Worm (Caenorhabditis elegans) whole organism, late embryonic: Measurements from ENCODE around the gene sra-27.
A peak's percentile ranks its signal among the peaks of the same experiment; 100 is the strongest.

ENCODE experiments used
- C38D4.7 ChIP-seq: fragments of 200-800 bp; sonication (Bioruptor generic); optimal IDR thresholded peaks from 2 replicates; lab custom pipeline; 2018; ENCODE audit warnings: mild to moderate bottlenecking, missing genetic modification characterization, moderate library complexity, missing compliant biosample characterization
- T23F11.4 ChIP-seq: fragments of 200-800 bp; sonication (Bioruptor generic); optimal IDR thresholded peaks from 2 replicates; lab custom pipeline; 2018; ENCODE audit warnings: mild to moderate bottlenecking, missing genetic modification characterization, missing compliant biosample characterization
- Y22D7AL.16 ChIP-seq: sonication (generic microtip); optimal IDR thresholded peaks from 2 replicates; lab custom pipeline; 2016; ENCODE audit warnings: missing genetic modification characterization, missing compliant biosample characterization
- ahr-1 ChIP-seq: sonication (generic microtip); optimal IDR thresholded peaks from 2 replicates; lab custom pipeline; 2016; ENCODE audit warnings: missing genetic modification characterization, missing compliant biosample characterization
- ama-1 ChIP-seq: fragments of 150-350 bp; optimal IDR thresholded peaks from 2 replicates; lab custom pipeline; 2014
- ceh-19 ChIP-seq: fragments of 200-800 bp; sonication (Bioruptor generic); optimal IDR thresholded peaks from 2 replicates; lab custom pipeline; 2018; ENCODE audit warnings: mild to moderate bottlenecking, missing genetic modification characterization, missing compliant biosample characterization
- ceh-22 ChIP-seq: sonication (generic microtip); optimal IDR thresholded peaks from 2 replicates; lab custom pipeline; 2017; ENCODE audit warnings: missing biosample characterization, missing genetic modification characterization
- ceh-24 ChIP-seq: sonication (generic microtip); optimal IDR thresholded peaks from 2 replicates; lab custom pipeline; 2016; ENCODE audit warnings: mild to moderate bottlenecking, missing genetic modification characterization, missing compliant biosample characterization
- ceh-31 ChIP-seq: sonication (generic microtip); optimal IDR thresholded peaks from 2 replicates; lab custom pipeline; 2016; ENCODE audit warnings: missing genetic modification characterization, missing compliant biosample characterization
- ceh-6 ChIP-seq: fragments of 200-800 bp; sonication (Bioruptor generic); optimal IDR thresholded peaks from 2 replicates; lab custom pipeline; 2018; ENCODE audit warnings: mild to moderate bottlenecking, missing genetic modification characterization, missing compliant biosample characterization
- elt-2 ChIP-seq: sonication (generic microtip); optimal IDR thresholded peaks from 2 replicates; lab custom pipeline; 2016; ENCODE audit warnings: missing genetic modification reagents, missing genetic modification characterization, missing compliant biosample characterization
- elt-4 ChIP-seq: sonication (generic microtip); optimal IDR thresholded peaks from 2 replicates; lab custom pipeline; 2016; ENCODE audit warnings: missing genetic modification characterization, missing compliant biosample characterization
- fax-1 ChIP-seq: sonication (generic microtip); optimal IDR thresholded peaks from 2 replicates; lab custom pipeline; 2016; ENCODE audit warnings: missing genotype, missing genetic modification characterization, missing compliant biosample characterization
- fkh-10 ChIP-seq: fragments of 150-350 bp; optimal IDR thresholded peaks from 2 replicates; lab custom pipeline; 2014; ENCODE audit warnings: missing biosample characterization, missing genetic modification reagents, missing genetic modification characterization
- fkh-6 ChIP-seq: sonication (generic microtip); optimal IDR thresholded peaks from 2 replicates; lab custom pipeline; 2016; ENCODE audit warnings: missing genetic modification characterization, missing compliant biosample characterization
- gmeb-2 ChIP-seq: sonication (generic microtip); optimal IDR thresholded peaks from 2 replicates; lab custom pipeline; 2016; ENCODE audit warnings: missing genetic modification characterization, inconsistent platforms, missing compliant biosample characterization
- hlh-13 ChIP-seq: fragments of 200-800 bp; sonication (Bioruptor generic); optimal IDR thresholded peaks from 2 replicates; lab custom pipeline; 2018; ENCODE audit warnings: mild to moderate bottlenecking, missing genetic modification characterization, missing compliant biosample characterization
- hlh-30 ChIP-seq: sonication (generic microtip); optimal IDR thresholded peaks from 2 replicates; lab custom pipeline; 2017; ENCODE audit warnings: antibody characterized with exemption, missing genetic modification characterization, missing compliant biosample characterization; ENCODE audit not compliant: insufficient read depth
- nfya-1 ChIP-seq: sonication (generic microtip); optimal IDR thresholded peaks from 2 replicates; lab custom pipeline; 2017; ENCODE audit warnings: missing genetic modification characterization, mild to moderate bottlenecking, missing compliant biosample characterization, antibody characterized with exemption, moderate library complexity
- npax-4 ChIP-seq: sonication (generic microtip); optimal IDR thresholded peaks from 2 replicates; lab custom pipeline; 2016; ENCODE audit warnings: missing genetic modification characterization, missing compliant biosample characterization
- pha-2 ChIP-seq: sonication (generic microtip); optimal IDR thresholded peaks from 2 replicates; lab custom pipeline; 2017; ENCODE audit warnings: mild to moderate bottlenecking, missing genetic modification characterization, missing compliant biosample characterization
- pros-1 ChIP-seq: fragments of 150-350 bp; optimal IDR thresholded peaks from 2 replicates; lab custom pipeline; 2014; ENCODE audit warnings: missing biosample characterization, missing genetic modification reagents, missing genetic modification characterization
- ref-2 ChIP-seq: sonication (generic microtip); optimal IDR thresholded peaks from 2 replicates; lab custom pipeline; 2016; ENCODE audit warnings: missing genetic modification characterization, missing compliant biosample characterization
- sdc-2 ChIP-seq: sonication (generic microtip); optimal IDR thresholded peaks from 2 replicates; lab custom pipeline; 2016; ENCODE audit warnings: missing genotype, missing genetic modification characterization, missing compliant biosample characterization
- sox-2 ChIP-seq: fragments of 200-800 bp; sonication (Bioruptor generic); IDR thresholded peaks from 2 replicates; pipeline ENCODE4 v1.3.6; 2022; ENCODE audit warnings: missing genetic modification reagents, missing genetic modification characterization, missing compliant biosample characterization
- unc-3 ChIP-seq, 2 experiments: fragments of 200-800 bp in 1 of 2; sonication (Bioruptor generic) in 1 of 2; sonication (generic microtip) in 1 of 2; conservative IDR thresholded peaks in 1 of 2; optimal IDR thresholded peaks in 1 of 2; 2 replicates each; pipeline versions ENCODE4 v1.3.6 to Lab custom; 2016 to 2022; ENCODE audit warnings: missing compliant biosample characterization in 2 of 2, missing genetic modification characterization in 2 of 2, missing genetic modification reagents in 1 of 2
- unc-42 ChIP-seq: sonication (generic microtip); optimal IDR thresholded peaks from 2 replicates; lab custom pipeline; 2016; ENCODE audit warnings: missing genotype, missing genetic modification characterization, missing compliant biosample characterization
- unc-55 ChIP-seq: sonication (generic microtip); optimal IDR thresholded peaks from 2 replicates; lab custom pipeline; 2017; ENCODE audit warnings: missing biosample characterization, missing genetic modification reagents, missing genetic modification characterization
- unc-86 ChIP-seq: sonication (generic microtip); optimal IDR thresholded peaks from 2 replicates; lab custom pipeline; 2016; ENCODE audit warnings: missing genetic modification characterization, missing compliant biosample characterization

Gene sra-27

DNA sequence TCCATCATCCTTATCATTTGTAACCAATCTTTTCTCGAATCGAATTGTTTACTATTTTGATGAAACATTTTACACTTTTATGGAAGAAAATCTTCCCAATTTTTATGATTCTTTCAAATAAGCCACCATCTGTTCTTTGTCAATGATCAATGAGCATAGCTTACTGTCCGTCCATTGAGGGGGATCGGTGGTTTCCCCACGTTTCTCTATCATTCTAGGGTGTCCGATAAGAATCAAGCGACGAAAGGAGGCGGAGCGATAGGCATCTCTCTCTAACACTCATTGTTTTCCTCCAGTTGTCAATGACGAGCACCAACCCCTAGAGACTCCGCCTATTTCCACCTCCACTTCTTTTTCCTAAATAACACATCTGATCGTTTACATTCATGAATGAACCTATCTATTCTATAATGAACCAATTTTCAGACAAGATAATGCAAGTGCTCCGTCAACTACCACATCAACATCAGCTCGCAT, 44.3 kb upstream of the sra-27 start, which contains the start of gene C56E6.2:
Gene C56E6.2, plus strand, starts transcription at position 427 of the 477 bp plus-strand sequence.
- TF ChIP-seq elt-2 (tag; lab: Kevin White, UChicago) (peak; percentile 53), unc-55 (peak; percentile 13), ama-1 (lab: Kevin White, UChicago) (no peak)

DNA sequence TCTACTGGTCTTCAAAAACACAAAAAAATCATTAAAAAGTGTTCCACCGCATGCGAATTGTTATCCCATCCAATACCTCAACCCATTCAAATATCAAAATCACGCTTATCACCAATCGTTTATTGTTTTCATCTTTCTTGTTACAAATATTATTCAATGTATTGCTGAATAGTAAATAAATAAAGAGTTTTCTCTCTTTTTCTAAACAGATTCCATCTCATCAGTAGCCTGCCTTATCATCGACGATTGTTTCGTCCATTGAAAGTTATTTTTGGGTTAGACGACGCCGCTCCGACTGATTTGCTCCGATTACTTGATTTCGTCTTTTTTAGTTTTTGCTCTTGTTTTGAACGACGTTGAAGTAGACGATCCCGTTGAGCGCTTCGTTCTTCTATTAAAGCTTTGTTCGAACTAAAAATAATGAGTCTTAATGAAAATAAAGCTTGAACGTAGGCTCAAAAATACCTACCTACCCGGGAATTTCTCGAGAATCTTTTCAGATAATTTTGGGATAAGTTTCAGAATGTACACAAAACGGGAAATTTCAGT, 42.6 kb upstream of the sra-27 start:
- TF ChIP-seq fkh-6 (tag; lab: Kevin White, UChicago) (no peak), Y22D7AL.16 (no peak), ceh-22 (tag; lab: Kevin White, UChicago) (no peak), ahr-1 (no peak)

DNA sequence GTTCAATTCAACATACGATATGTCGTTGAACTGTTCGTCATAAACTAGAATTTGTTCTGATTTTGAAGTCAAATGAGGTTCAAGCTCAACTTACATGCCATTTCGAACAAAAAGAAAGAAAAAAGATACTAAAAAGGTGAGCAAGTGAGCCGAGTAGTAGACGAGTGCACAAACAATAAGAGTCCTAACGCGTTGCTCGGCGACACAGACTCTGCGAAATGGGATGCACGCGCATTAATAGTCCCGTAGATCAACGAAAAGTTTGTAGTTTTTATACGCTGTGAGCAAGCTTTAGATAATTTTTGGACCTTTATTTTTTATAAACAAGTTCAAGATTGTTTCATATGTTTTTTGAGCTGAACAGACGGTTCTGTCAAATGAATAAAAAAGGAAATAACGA, 40.2 kb upstream of the sra-27 start, which contains the start of gene C56E6.4:
Gene C56E6.4, minus strand, starts transcription at position 101 of the 400 bp plus-strand sequence.
- no peak for TF ChIP-seq pha-2 (tag; lab: Kevin White, UChicago)
- no peak for TF ChIP-seq sdc-2 (tag; lab: Kevin White, UChicago)
- TF ChIP-seq T23F11.4, result no peak
- TF ChIP-seq Y22D7AL.16, result no peak
- no peak for TF ChIP-seq unc-86 (tag; lab: Kevin White, UChicago)
- no peak for TF ChIP-seq C38D4.7 (GFP tag; lab: Kevin White, UChicago)
- TF ChIP-seq npax-4 (tag; lab: Kevin White, UChicago), result no peak
- no peak for TF ChIP-seq ceh-6 (GFP tag; lab: Kevin White, UChicago)
- no peak for TF ChIP-seq pros-1 (tag; lab: Kevin White, UChicago)
- TF ChIP-seq nfya-1, result no peak
- TF ChIP-seq ceh-22 (tag; lab: Kevin White, UChicago), result no peak
- no peak for TF ChIP-seq sox-2 (GFP tag; lab: Robert Waterston, UW)
- TF ChIP-seq, all 69 proteins: peak for 0

DNA sequence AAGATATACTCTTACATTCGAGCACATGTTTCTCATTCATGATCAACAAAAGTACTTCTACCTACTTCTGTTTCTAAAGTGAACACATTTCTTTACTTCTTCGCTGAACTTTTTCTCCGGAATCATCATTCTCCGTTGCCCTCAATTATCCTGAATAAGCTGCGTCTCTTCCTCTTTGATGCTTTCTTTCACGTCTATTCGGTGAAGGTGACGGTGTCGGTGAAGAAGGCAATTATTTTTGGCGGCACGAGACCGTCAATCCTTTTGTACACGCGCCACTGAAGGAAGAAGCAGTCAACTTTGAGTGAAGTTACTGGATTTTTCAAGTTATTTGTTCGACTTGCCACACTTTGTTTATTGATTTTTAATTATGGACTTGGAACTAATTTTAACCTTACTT, 37.3 kb upstream of the sra-27 start, which contains the start of gene abch-1:
Gene abch-1, minus strand, starts transcription at position 101 of the 400 bp plus-strand sequence.
- TF ChIP-seq sdc-2 (tag; lab: Kevin White, UChicago) (no peak), unc-55 (no peak), unc-3 (GFP tag; conservative IDR thresholded peaks at IDR 0.05; lab: Robert Waterston, UW) (no peak), unc-3 (tag; optimal IDR thresholded peaks at IDR 0.05; lab: Kevin White, UChicago) (no peak)

DNA sequence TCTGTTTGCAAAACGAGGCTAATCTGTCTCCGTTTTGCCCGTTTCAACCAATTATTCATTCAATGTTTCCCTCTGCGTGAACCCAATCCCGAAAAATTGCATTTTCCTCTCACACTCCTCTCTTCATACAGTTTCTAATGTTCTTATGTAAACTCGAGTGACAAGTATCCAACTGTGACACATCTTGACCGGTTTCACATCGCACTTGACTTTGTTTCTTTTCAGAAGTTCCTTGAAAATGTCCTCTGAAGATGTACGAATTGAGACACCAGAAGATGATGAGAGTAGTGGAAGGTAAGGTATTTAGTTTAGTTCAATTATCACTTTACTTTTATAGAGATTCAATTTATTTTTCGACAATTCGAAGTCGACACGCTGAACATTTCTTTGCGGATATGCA, 36.9 kb upstream of the sra-27 start, which contains the start of gene abcx-1:
Gene abcx-1, plus strand, starts transcription at position 224 of the 400 bp plus-strand sequence.
- TF ChIP-seq fkh-10 (GFP tag; lab: Kevin White, UChicago) (no peak), elt-4 (tag; lab: Kevin White, UChicago) (no peak), ref-2 (tag; lab: Kevin White, UChicago) (no peak), hlh-13 (GFP tag; lab: Kevin White, UChicago) (no peak), gmeb-2 (tag; lab: Kevin White, UChicago) (no peak)
- TF ChIP-seq, all 69 proteins: peak for 0

DNA sequence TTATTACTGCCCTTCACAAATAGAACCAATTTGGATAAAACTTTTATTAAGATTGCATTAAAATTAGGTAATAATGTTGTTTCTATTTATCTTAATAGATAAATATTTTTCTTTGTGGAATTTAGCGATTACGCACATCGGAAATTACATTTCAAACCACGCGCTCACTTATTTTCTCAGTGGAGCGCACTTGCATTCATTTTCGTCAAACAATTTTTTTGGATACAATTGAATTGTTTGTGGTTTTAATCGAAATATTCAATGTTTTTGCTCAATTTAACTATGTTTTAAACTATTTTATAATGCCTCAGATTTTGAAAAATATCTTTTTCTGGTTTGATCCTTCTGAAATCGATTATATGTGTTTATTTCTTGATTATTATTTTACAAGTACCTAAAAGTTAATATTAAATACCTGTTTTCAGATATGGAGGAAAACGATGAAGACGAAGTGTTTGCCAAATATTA, 32.8 kb upstream of the sra-27 start, which contains the start of gene utp-20:
Gene utp-20, plus strand, starts transcription at position 418 of the 468 bp plus-strand sequence.
- TF ChIP-seq ceh-31 (tag; lab: Kevin White, UChicago) (peak; percentile 26), unc-42 (tag; lab: Kevin White, UChicago) (peak; percentile 81), nfya-1 (peak; percentile 5), fax-1 (tag; lab: Kevin White, UChicago) (no peak), hlh-30 (tag; lab: Kevin White, UChicago) (peak; percentile 70), ceh-19 (GFP tag; lab: Kevin White, UChicago) (no peak), ceh-24 (tag; lab: Kevin White, UChicago) (no peak), ceh-6 (GFP tag; lab: Kevin White, UChicago) (no peak)
